Fruit fly (Drosophila melanogaster) whole organism, embryonic: Measurements from ENCODE around the gene Cpr30F.
A peak's percentile ranks its signal among the peaks of the same experiment; 100 is the strongest.

Experiments
- Aef1 ChIP-seq: fragments of 200-800 bp; sonication (Bioruptor generic); IDR thresholded peaks from 3 replicates; pipeline ENCODE4 v1.3.6; 2022; ENCODE audit warnings: missing biosample characterization, missing genetic modification characterization
- Atf3 ChIP-seq: fragments of 200-800 bp; sonication (Bioruptor generic); optimal IDR thresholded peaks from 3 replicates; lab custom pipeline; 2016; ENCODE audit warnings: missing biosample characterization, missing genetic modification characterization
- Awh ChIP-seq: fragments of 200-800 bp; sonication (Bioruptor generic); IDR thresholded peaks from 2 replicates; pipeline ENCODE4, ENCODE4 v1.3.6; 2022; ENCODE audit warnings: missing biosample characterization, missing genetic modification characterization
- CG10274 ChIP-seq: fragments of 200-800 bp; sonication (Bioruptor generic); optimal IDR thresholded peaks from 3 replicates; lab custom pipeline; 2017; ENCODE audit warnings: missing biosample characterization, mild to moderate bottlenecking, missing genetic modification characterization
- CG10462 ChIP-seq: fragments of 200-800 bp; sonication (Bioruptor generic); optimal IDR thresholded peaks from 2 replicates; lab custom pipeline; 2016; ENCODE audit warnings: missing biosample characterization, missing genetic modification characterization
- CG11456 ChIP-seq: fragments of 200-800 bp; sonication (Bioruptor generic); IDR thresholded peaks from 3 replicates; pipeline ENCODE4 v1.3.6; 2022; ENCODE audit warnings: missing biosample characterization, missing genetic modification characterization
- CG11504 ChIP-seq: fragments of 200-800 bp; sonication (Bioruptor generic); optimal IDR thresholded peaks from 3 replicates; lab custom pipeline; 2019; ENCODE audit warnings: missing biosample characterization, mild to moderate bottlenecking, missing genetic modification characterization, moderate library complexity
- CG15269 ChIP-seq: fragments of 200-800 bp; sonication (Bioruptor generic); optimal IDR thresholded peaks from 2 replicates; lab custom pipeline; 2018; ENCODE audit warnings: missing biosample characterization, mild to moderate bottlenecking, missing genetic modification characterization, moderate library complexity
- CG1647 ChIP-seq: fragments of 200-800 bp; sonication (Bioruptor generic); optimal IDR thresholded peaks from 3 replicates; lab custom pipeline; 2016; ENCODE audit warnings: missing biosample characterization, missing genetic modification characterization
- CG16813 ChIP-seq: fragments of 200-800 bp; sonication (Bioruptor generic); IDR thresholded peaks from 3 replicates; pipeline ENCODE4 v1.3.6; 2022; ENCODE audit warnings: missing biosample characterization, missing genetic modification characterization; ENCODE audit not compliant: partially characterized antibody
- CG2199 ChIP-seq: fragments of 200-800 bp; sonication (Bioruptor generic); IDR thresholded peaks from 3 replicates; pipeline ENCODE4 v1.3.6; 2022; ENCODE audit warnings: missing biosample characterization, missing genetic modification characterization
- CG31365 ChIP-seq: fragments of 200-800 bp; sonication (Bioruptor generic); optimal IDR thresholded peaks from 2 replicates; lab custom pipeline; 2018; ENCODE audit warnings: missing biosample characterization, mild to moderate bottlenecking, missing genetic modification characterization
- CG3847 ChIP-seq: fragments of 200-800 bp; sonication (Bioruptor generic); IDR thresholded peaks from 2 replicates; pipeline ENCODE4 v1.3.6; 2022; ENCODE audit warnings: missing biosample characterization, missing genetic modification characterization
- CG4617 ChIP-seq: fragments of 200-800 bp; sonication (Bioruptor generic); optimal IDR thresholded peaks from 3 replicates; lab custom pipeline; 2016; ENCODE audit warnings: missing biosample characterization, missing genetic modification characterization, borderline replicate concordance
- CG6654 ChIP-seq: fragments of 200-800 bp; sonication (Bioruptor generic); optimal IDR thresholded peaks from 2 replicates; lab custom pipeline; 2017; ENCODE audit warnings: missing biosample characterization, mild to moderate bottlenecking, missing genetic modification characterization
- CG7963 ChIP-seq: fragments of 200-800 bp; sonication (Bioruptor generic); IDR thresholded peaks from 3 replicates; pipeline ENCODE4 v1.3.6; 2022; ENCODE audit warnings: missing biosample characterization, missing genetic modification characterization; ENCODE audit not compliant: partially characterized antibody
- Dbx ChIP-seq: fragments of 200-800 bp; sonication (Bioruptor generic); IDR thresholded peaks from 3 replicates; pipeline ENCODE4 v1.3.6; 2022; ENCODE audit warnings: missing biosample characterization, missing genetic modification characterization
- Dfd ChIP-seq, 2 experiments: fragments of >200 bp; optimal IDR thresholded peaks; 2 replicates each; lab custom pipeline; 2017; ENCODE audit warnings: missing biosample characterization in 2 of 2, missing genetic modification characterization in 2 of 2
- Doc3 ChIP-seq: fragments of 200-800 bp; sonication (Bioruptor generic); IDR thresholded peaks from 3 replicates; pipeline ENCODE4 v1.3.6; 2022; ENCODE audit warnings: missing biosample characterization, missing genetic modification characterization; ENCODE audit not compliant: partially characterized antibody
- Drgx ChIP-seq: fragments of 200-800 bp; sonication (Bioruptor generic); IDR thresholded peaks from 2 replicates; pipeline ENCODE4 v1.3.6; 2022; ENCODE audit warnings: missing biosample characterization, missing genetic modification characterization
- Elba2 ChIP-seq: fragments of 200-800 bp; sonication (Bioruptor generic); optimal IDR thresholded peaks from 3 replicates; lab custom pipeline; 2016; ENCODE audit warnings: missing biosample characterization, missing genetic modification characterization
- Fer1 ChIP-seq: fragments of 200-800 bp; sonication (Bioruptor generic); optimal IDR thresholded peaks from 2 replicates; lab custom pipeline; 2017; ENCODE audit warnings: missing biosample characterization, mild to moderate bottlenecking, missing genetic modification characterization
- NC2α ChIP-seq: fragments of 200-800 bp; sonication (Bioruptor generic); optimal IDR thresholded peaks from 2 replicates; lab custom pipeline; 2016; ENCODE audit warnings: missing biosample characterization, missing genetic modification characterization
- NK7.1 ChIP-seq: fragments of 200-800 bp; sonication (Bioruptor generic); optimal IDR thresholded peaks from 3 replicates; lab custom pipeline; 2016; ENCODE audit warnings: missing biosample characterization, missing genetic modification characterization
- Optix ChIP-seq: fragments of 200-800 bp; sonication (Bioruptor generic); IDR thresholded peaks from 3 replicates; pipeline ENCODE4 v1.3.6; 2022; ENCODE audit warnings: missing biosample characterization, missing genetic modification characterization
- Ravus ChIP-seq: fragments of 200-800 bp; sonication (Bioruptor generic); IDR thresholded peaks from 2 replicates; pipeline ENCODE4 v1.3.6; 2022; ENCODE audit warnings: missing biosample characterization, missing genetic modification characterization
- Sin3A ChIP-seq: fragments of >200 bp; optimal IDR thresholded peaks from 2 replicates; lab custom pipeline; 2018
- ab ChIP-seq: fragments of 200-800 bp; sonication (Bioruptor generic); optimal IDR thresholded peaks from 2 replicates; lab custom pipeline; 2016; ENCODE audit warnings: missing biosample characterization, missing genetic modification characterization
- aop ChIP-seq: fragments of 200-800 bp; sonication (Bioruptor generic); IDR thresholded peaks from 2 replicates; pipeline ENCODE4 v1.3.6; 2022; ENCODE audit warnings: missing biosample characterization, missing genetic modification characterization
- ara ChIP-seq: fragments of 200-800 bp; sonication (Bioruptor generic); IDR thresholded peaks from 2 replicates; pipeline ENCODE4 v1.3.6; 2022; ENCODE audit warnings: missing biosample characterization, missing genetic modification characterization
- az2 ChIP-seq: fragments of 200-800 bp; sonication (Bioruptor generic); optimal IDR thresholded peaks from 3 replicates; lab custom pipeline; 2016; ENCODE audit warnings: missing biosample characterization, missing genetic modification characterization
- bab2 ChIP-seq: fragments of 200-800 bp; sonication (Bioruptor generic); optimal IDR thresholded peaks from 2 replicates; lab custom pipeline; 2016; ENCODE audit warnings: missing biosample characterization, missing genetic modification characterization
- crc ChIP-seq: fragments of 200-800 bp; sonication (Bioruptor generic); optimal IDR thresholded peaks from 2 replicates; lab custom pipeline; 2016; ENCODE audit warnings: missing biosample characterization, missing genetic modification characterization
- crp ChIP-seq, 2 experiments: fragments of 200-800 bp; sonication (Bioruptor generic); optimal IDR thresholded peaks; 2 replicates in 1 of 2; 3 replicates in 1 of 2; lab custom pipeline; 2017; ENCODE audit warnings: missing biosample characterization in 2 of 2, missing genetic modification characterization in 2 of 2, mild to moderate bottlenecking in 1 of 2, moderate library complexity in 1 of 2
- fru ChIP-seq: fragments of >200 bp; optimal IDR thresholded peaks from 2 replicates; lab custom pipeline; 2017
- gem ChIP-seq: fragments of 200-800 bp; sonication (Bioruptor generic); optimal IDR thresholded peaks from 2 replicates; lab custom pipeline; 2019; ENCODE audit warnings: missing biosample characterization, mild to moderate bottlenecking, missing genetic modification characterization, moderate library complexity
- hb ChIP-seq: fragments of 200-800 bp; sonication (Bioruptor generic); IDR thresholded peaks from 3 replicates; pipeline ENCODE4 v1.3.6; 2022; ENCODE audit warnings: missing biosample characterization, missing genetic modification characterization; ENCODE audit not compliant: partially characterized antibody
- her ChIP-seq: fragments of 200-800 bp; sonication (Bioruptor generic); optimal IDR thresholded peaks from 2 replicates; lab custom pipeline; 2016; ENCODE audit warnings: missing biosample characterization, missing genetic modification characterization
- ind ChIP-seq: fragments of 200-800 bp; sonication (Bioruptor generic); optimal IDR thresholded peaks from 3 replicates; lab custom pipeline; 2016; ENCODE audit warnings: missing biosample characterization, missing genetic modification characterization
- jigr1 ChIP-seq: fragments of 200-800 bp; sonication (Bioruptor generic); IDR thresholded peaks from 3 replicates; pipeline ENCODE4 v1.3.6; 2022; ENCODE audit warnings: missing biosample characterization, missing genetic modification characterization
- kni ChIP-seq: fragments of 200-800 bp; sonication (Bioruptor generic); optimal IDR thresholded peaks from 3 replicates; lab custom pipeline; 2017; ENCODE audit warnings: mild to moderate bottlenecking, missing biosample characterization, missing genetic modification reagents, missing genetic modification characterization
- mirr ChIP-seq: fragments of 200-800 bp; sonication (Bioruptor generic); optimal IDR thresholded peaks from 3 replicates; lab custom pipeline; 2018; ENCODE audit warnings: missing biosample characterization, mild to moderate bottlenecking, missing genetic modification characterization
- otp ChIP-seq: fragments of 200-800 bp; sonication (Bioruptor generic); IDR thresholded peaks from 3 replicates; pipeline ENCODE4, ENCODE4 v1.3.6; 2022; ENCODE audit warnings: missing biosample characterization, missing genetic modification characterization
- pho ChIP-seq: fragments of 200-800 bp; sonication (Bioruptor generic); optimal IDR thresholded peaks from 2 replicates; lab custom pipeline; 2016; ENCODE audit warnings: missing biosample characterization, missing genetic modification characterization
- ro ChIP-seq: fragments of 200-800 bp; sonication (Bioruptor generic); IDR thresholded peaks from 2 replicates; pipeline ENCODE4 v1.3.6; 2022; ENCODE audit warnings: missing biosample characterization, missing genetic modification characterization
- sna ChIP-seq: fragments of 200-800 bp; sonication (Bioruptor generic); IDR thresholded peaks from 2 replicates; pipeline ENCODE4 v1.3.6; 2022; ENCODE audit warnings: missing biosample characterization, missing genetic modification characterization; ENCODE audit not compliant: partially characterized antibody
- tap ChIP-seq: fragments of 200-800 bp; optimal IDR thresholded peaks from 3 replicates; lab custom pipeline; 2019; ENCODE audit warnings: missing biosample characterization, mild to moderate bottlenecking, missing genetic modification characterization, moderate library complexity
- tin ChIP-seq: fragments of 200-800 bp; sonication (Bioruptor generic); optimal IDR thresholded peaks from 3 replicates; lab custom pipeline; 2016; ENCODE audit warnings: missing biosample characterization, missing genetic modification characterization
- vfl ChIP-seq: fragments of 200-800 bp; sonication (Bioruptor generic); optimal IDR thresholded peaks from 2 replicates; lab custom pipeline; 2016; ENCODE audit warnings: missing biosample characterization, missing genetic modification characterization
- z ChIP-seq: fragments of 200-800 bp; sonication (Bioruptor generic); IDR thresholded peaks from 3 replicates; pipeline ENCODE4 v1.3.6; 2022; ENCODE audit warnings: missing biosample characterization, missing genetic modification characterization

The Cpr30F gene

DNA sequence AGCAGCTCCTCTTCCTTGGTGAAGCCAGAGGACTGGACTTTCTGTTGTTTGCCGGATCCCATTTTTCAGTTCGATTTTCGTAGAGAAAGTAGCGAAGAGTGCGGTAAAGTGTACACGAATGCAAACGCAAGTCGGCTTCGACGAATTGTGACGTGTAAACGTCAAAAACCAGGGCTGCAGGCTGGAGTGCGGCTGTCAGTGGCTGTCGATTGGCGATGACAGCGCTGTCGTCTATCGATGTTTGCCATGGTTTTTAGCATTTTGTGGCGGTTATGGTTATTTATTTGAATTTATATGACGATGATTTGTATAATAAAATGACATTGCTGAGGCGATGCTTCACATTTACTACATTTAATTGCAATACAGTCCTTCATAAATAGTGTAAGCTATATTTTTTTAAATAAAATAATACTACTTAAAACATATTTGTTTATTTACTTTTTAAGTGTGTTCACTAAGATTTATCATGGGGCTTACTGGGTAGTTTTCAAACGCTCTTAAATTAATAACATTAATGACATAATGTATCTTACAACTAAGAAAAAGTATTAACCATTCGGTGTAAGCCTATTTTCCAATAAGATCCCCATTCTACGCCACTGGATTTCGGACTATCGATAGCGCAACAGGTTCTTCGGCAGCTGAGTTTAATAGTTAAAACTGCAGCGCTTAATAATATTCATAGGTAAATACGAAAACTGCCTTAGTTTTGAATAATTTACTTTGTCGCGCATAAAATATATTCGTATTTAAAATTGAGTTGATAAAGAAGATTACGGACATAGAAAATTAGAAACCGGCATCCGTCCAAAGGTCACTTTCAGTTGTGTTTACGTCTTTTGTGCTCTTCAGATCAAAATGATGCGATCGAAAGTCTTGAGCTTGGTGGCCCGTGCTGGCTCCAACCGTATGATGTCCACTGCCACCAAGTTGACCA lies 14.7 kb downstream of the Cpr30F start, which contains the start of the genes CG5885 and CG4598 (continued):
- TF ChIP-seq tap (tag; lab: Kevin White, UChicago) (peak; percentile 45), NC2α (GFP tag; lab: Kevin White, UChicago) (no peak), Fer1 (GFP tag; lab: Kevin White, UChicago) (peak; percentile 48), pho (peak; percentile 19), Ravus (GFP tag; lab: Robert Waterston, UW) (peak; percentile 31), ind (GFP tag; lab: Kevin White, UChicago) (peak; percentile 59), fru (lab: Kevin White, UChicago) (no peak), CG10462 (GFP tag; lab: Kevin White, UChicago) (peak; percentile 57), Aef1 (GFP tag; lab: Robert Waterston, UW) (peak; percentile 43; the same call in 2 of the 3 replicates), az2 (GFP tag; lab: Kevin White, UChicago) (peak; percentile 76), CG2199 (GFP tag; lab: Robert Waterston, UW) (no peak), tin (GFP tag; lab: Kevin White, UChicago) (peak; percentile 48), gem (tag; lab: Kevin White, UChicago) (peak; percentile 87), CG16813 (peak; percentile 83), Sin3A (peak; percentile 46), CG4617 (peak; percentile 48), z (no peak), CG11456 (GFP tag; lab: Robert Waterston, UW) (peak; percentile 63), jigr1 (GFP tag; lab: Robert Waterston, UW) (no peak), Atf3 (GFP tag; lab: Kevin White, UChicago) (peak; percentile 27), sna (no peak), crp (GFP tag; optimal IDR thresholded peaks at IDR 0.05; lab: Kevin White, UChicago) (peak in 1 of 2 experiments; percentile 55), CG11504 (peak; percentile 84), CG15269 (tag; lab: Kevin White, UChicago) (peak; percentile 80), ro (GFP tag; lab: Robert Waterston, UW) (no peak), ab (no peak), Dfd (GFP tag; optimal IDR thresholded peaks at IDR 0.05; lab: Kevin White, UChicago) (no peak), vfl (peak; percentile 40), ara (GFP tag; lab: Robert Waterston, UW) (peak; percentile 35; the same call in 1 of the 2 replicates), CG3847 (GFP tag; lab: Robert Waterston, UW) (peak; percentile 59), CG6654 (no peak), Awh (peak; percentile 78), Optix (peak; percentile 19; the same call in 1 of the 3 replicates), aop (GFP tag; lab: Robert Waterston, UW) (no peak), CG1647 (GFP tag; lab: Kevin White, UChicago) (no peak), hb (GFP tag; lab: Robert Waterston, UW) (peak; percentile 69), Doc3 (GFP tag; lab: Robert Waterston, UW) (peak; percentile 59; the same call in 2 of the 3 replicates), NK7.1 (GFP tag; lab: Kevin White, UChicago) (no peak), CG31365 (tag; lab: Kevin White, UChicago) (no peak), her (GFP tag; lab: Kevin White, UChicago) (no peak), bab2 (GFP tag; lab: Kevin White, UChicago) (peak; percentile 37), Elba2 (GFP tag; lab: Kevin White, UChicago) (no peak), CG10274 (GFP tag; lab: Kevin White, UChicago) (no peak), CG7963 (GFP tag; lab: Robert Waterston, UW) (peak; percentile 29; the same call in 1 of the 3 replicates), Dbx (peak; percentile 80), kni (GFP tag; lab: Kevin White, UChicago) (no peak), Drgx (GFP tag; lab: Robert Waterston, UW) (peak; percentile 78), crc (peak; percentile 22), otp (GFP tag; lab: Robert Waterston, UW) (peak; percentile 42; the same call in 2 of the 3 replicates), mirr (no peak)
